Fruit fly (Drosophila melanogaster): ENCODE results near the gene CG34001.

CG34001 gene

dm6 chr3L:10630885-10631359 lies at the start of gene CG34001, which contains the start of the genes CG42535 and hay:
Gene CG34001 (plus strand): TSS chr3L:10631079.
Gene CG42535 (minus strand): TSS chr3L:10630935.
Gene hay (plus strand): TSS chr3L:10631079.
- TF ChIP-seq CG17801 (GFP tag; optimal IDR thresholded peaks at IDR 0.05; ENCODE audit: partially characterized antibody), result no peak

- no peak for TF ChIP-seq CG17801 (GFP tag; optimal IDR thresholded peaks at IDR 0.05; ENCODE audit: partially characterized antibody)
Observed at dm6 chr3L:10581688-10582288, 49.1 kb upstream of the CG34001 start.

DNA sequence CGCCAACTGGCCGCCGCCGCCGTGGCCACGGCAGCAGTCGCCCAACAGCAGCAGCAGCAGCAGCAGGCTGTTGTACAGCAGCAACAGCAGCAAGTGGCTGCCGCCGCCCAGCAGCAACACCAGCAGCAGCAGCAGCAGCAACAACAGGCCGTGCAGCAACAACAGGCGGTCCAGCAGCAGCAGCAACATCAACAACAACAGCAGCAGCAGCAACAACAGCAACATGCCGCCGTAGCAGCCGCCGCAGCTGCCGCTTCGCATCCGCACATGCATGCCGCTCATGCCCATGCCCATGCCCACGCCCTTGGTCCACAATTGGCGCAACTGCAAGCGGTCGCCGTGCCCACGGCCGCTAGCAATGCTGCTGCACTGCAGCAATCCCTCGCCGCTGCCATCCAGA lies 45.9 kb upstream of the CG34001 start:
- TF ChIP-seq CG17801 (GFP tag; optimal IDR thresholded peaks at IDR 0.05; ENCODE audit: partially characterized antibody), result no peak

- TF ChIP-seq CG17801 (GFP tag; optimal IDR thresholded peaks at IDR 0.05; ENCODE audit: partially characterized antibody), result no peak
Observed at dm6 chr3L:10599512-10599911, 31.4 kb upstream of the CG34001 start.

DNA sequence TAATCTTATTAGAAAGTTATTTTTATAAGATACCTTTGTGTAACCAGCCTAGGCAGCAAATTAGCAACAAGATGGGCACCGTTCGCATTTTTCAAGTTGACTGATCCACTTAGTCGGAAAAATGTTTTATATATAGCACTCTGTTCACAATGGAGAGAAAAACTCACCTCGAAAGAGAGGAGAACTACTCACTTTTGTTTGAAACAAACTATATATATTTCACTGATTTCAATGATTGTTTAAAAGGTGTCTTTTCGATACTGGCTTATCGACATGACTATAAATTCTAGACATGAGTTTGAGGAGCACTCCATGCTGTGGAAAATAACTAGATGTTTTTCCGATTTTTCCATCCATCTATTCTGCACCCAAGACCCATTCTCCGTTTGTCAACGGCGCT lies 7.4 kb upstream of the CG34001 start, which contains the start of gene CG42521:
TSS of gene CG42521 (minus strand) at position 101 of the 400 bp plus-strand sequence.
- TF ChIP-seq CG17801 (GFP tag; optimal IDR thresholded peaks at IDR 0.05; ENCODE audit: partially characterized antibody), result no peak

- no peak for TF ChIP-seq CG17801 (GFP tag; optimal IDR thresholded peaks at IDR 0.05; ENCODE audit: partially characterized antibody)
Observed at dm6 chr3L:10625499-10625898, 5.4 kb upstream of the CG34001 start, which contains the start of gene CG43127. Gene CG43127 (minus strand): TSS chr3L:10625599.

DNA sequence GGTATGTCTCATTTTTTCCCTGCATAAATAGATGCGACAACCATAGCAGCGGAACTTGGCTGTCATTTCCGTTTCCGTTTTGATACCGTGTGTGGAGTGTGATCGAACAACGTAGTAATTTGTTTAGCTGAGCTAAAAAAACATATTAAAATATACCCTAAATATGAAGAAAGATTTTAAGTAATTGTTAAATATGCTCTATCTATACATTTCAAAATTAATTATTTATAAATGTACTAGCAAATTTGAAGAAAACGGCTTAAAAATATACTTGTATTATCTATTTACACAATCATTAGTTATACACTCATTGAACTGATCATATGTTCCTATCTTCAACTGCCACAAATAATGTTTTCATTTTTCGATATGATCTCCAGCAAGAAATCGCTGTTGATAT lies 4.7 kb upstream of the CG34001 start, which contains the start of gene CG34238:
TSS of gene CG34238 (plus strand) at position 301 of the 400 bp plus-strand sequence.
- no peak for TF ChIP-seq CG17801 (GFP tag; optimal IDR thresholded peaks at IDR 0.05; ENCODE audit: partially characterized antibody)

dm6 chr3L:10628384-10628783 lies 2.5 kb upstream of the CG34001 start, which contains the start of gene CG14151:
Gene CG14151 (minus strand): TSS chr3L:10628484.
- TF ChIP-seq CG17801 (GFP tag; optimal IDR thresholded peaks at IDR 0.05; ENCODE audit: partially characterized antibody), result no peak

DNA sequence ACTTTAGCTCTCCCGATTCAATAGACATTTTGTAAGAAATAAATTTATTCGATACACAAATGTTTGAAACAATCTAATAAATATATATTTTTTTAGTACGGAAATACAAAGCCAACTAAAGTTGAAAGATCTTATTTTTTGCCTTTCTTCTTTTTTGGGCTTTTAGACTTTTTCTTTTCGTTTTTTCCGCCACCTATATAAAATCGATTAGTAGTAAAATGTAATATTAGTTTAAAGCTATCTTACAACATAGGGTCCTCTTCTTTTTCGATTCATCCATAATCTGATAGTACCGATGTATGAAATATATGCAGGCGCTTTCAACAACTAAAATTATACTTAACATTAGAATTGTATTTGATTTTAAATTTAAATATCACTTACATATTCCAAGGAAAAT lies 910 bp upstream of the CG34001 start, which contains the start of gene CG42536:
TSS of gene CG42536 (minus strand) at position 101 of the 400 bp plus-strand sequence.
- TF ChIP-seq CG17801 (GFP tag; optimal IDR thresholded peaks at IDR 0.05; ENCODE audit: partially characterized antibody), result no peak

dm6 chr3L:10637819-10638218 lies 6.9 kb downstream of the CG34001 start, which contains the start of gene Cnep1r2:
Gene Cnep1r2 (plus strand): TSS chr3L:10638146.
- peak; percentile 96 for TF ChIP-seq CG17801 (GFP tag; optimal IDR thresholded peaks at IDR 0.05; ENCODE audit: partially characterized antibody)

dm6 chr3L:10639440-10639839 lies 8.6 kb downstream of the CG34001 start, which contains the start of gene CG18628:
Gene CG18628 (plus strand): TSS chr3L:10639740.
- no peak for TF ChIP-seq CG17801 (GFP tag; optimal IDR thresholded peaks at IDR 0.05; ENCODE audit: partially characterized antibody)

DNA sequence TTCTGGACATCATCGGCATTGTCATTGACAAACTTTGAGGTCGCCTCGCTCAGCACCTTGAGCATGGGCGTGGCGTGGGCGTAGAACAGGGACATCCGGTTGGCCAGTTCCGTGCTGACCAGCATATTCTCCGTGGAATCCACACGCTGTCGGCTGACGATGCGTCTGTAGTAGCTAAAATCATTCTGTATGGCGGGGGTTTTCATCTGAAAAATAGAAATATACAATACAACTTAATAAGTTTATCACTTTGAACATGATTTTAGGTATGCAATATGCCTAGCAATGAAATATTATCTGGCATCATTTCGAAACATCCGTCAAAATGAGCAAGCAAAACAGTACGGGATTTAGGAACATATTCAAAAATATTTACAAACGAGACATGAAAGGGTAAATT lies 10.7 kb downstream of the CG34001 start, which contains the start of gene CG14154:
TSS of gene CG14154 (plus strand) at position 301 of the 400 bp plus-strand sequence.
- no peak for TF ChIP-seq CG17801 (GFP tag; optimal IDR thresholded peaks at IDR 0.05; ENCODE audit: partially characterized antibody)

dm6 chr3L:10643228-10643627 lies 12.3 kb downstream of the CG34001 start, which contains the start of gene CG14153:
Gene CG14153 (plus strand): TSS chr3L:10643528.
- no peak for TF ChIP-seq CG17801 (GFP tag; optimal IDR thresholded peaks at IDR 0.05; ENCODE audit: partially characterized antibody)

dm6 chr3L:10645965-10646364 lies 15.1 kb downstream of the CG34001 start:
- no peak for TF ChIP-seq CG17801 (GFP tag; optimal IDR thresholded peaks at IDR 0.05; ENCODE audit: partially characterized antibody)

DNA sequence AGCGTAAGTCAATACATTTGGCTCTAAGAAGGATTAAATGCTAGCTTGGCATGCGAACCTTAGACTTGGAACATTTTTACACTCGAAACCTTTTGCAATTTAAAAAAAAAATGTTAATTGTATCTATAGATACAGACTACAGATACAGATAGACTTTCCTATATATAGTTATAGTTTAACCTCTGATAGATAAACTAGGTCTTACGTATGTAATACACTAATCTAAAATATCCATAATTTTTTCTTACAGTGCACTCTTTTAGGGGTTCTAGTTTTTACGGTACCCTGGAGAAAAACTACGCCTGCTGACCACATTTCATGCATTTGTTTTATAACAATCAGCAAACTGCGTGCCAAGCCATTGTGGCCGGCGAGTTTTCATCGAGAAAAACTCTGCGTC lies 16.3 kb downstream of the CG34001 start:
- TF ChIP-seq CG17801 (GFP tag; optimal IDR thresholded peaks at IDR 0.05; ENCODE audit: partially characterized antibody), result no peak

DNA sequence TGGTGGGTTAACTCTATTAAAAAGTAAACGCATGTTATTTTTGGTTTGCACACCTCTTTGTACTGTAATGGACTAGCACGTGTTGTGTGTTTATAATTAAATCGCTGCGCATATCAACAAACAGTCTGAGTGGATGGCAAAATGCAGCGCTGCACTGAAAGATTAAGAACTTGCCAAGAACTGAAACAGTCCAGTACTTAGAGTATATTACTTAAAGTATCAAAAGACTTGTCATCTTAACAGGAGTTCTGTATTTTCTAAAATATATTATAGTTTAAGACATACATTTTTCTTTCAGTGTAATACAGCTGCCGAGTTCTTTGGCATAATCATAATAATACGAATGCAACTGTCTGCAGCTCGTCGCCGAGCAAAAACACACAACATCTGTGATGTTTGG lies 17.6 kb downstream of the CG34001 start:
- no peak for TF ChIP-seq CG17801 (GFP tag; optimal IDR thresholded peaks at IDR 0.05; ENCODE audit: partially characterized antibody)

Measured in ovary, adult (tissue).